Worm (Caenorhabditis elegans): Measurements from ENCODE around the gene coq-8.

Gene coq-8

ce11 chrIII:4906365-4906764, 43.1 kb downstream of the coq-8 start:
- TF ChIP-seq elt-2 (tag; optimal IDR thresholded peaks at IDR 0.05) (peak; percentile 64), elt-3 (tag; optimal IDR thresholded peaks at IDR 0.05) (peak in 1 of 3 experiments; percentile 40), pqm-1 (tag; optimal IDR thresholded peaks at IDR 0.05) (peak; percentile 2), pha-4 (tag; optimal IDR thresholded peaks at IDR 0.05) (peak; percentile 24), ceh-28 (tag; optimal IDR thresholded peaks at IDR 0.05) (no peak), snpc-4 (tag; optimal IDR thresholded peaks at IDR 0.05) (peak; percentile 26), jun-1 (tag; optimal IDR thresholded peaks at IDR 0.05) (peak; percentile 44), egl-5 (tag; optimal IDR thresholded peaks at IDR 0.05) (no peak)

ce11 chrIII:4906896-4907295, 43.7 kb downstream of the coq-8 start, which contains the start of gene rom-1:
Gene rom-1 (plus strand): TSS chrIII:4907196.
- TF ChIP-seq daf-12 (tag; optimal IDR thresholded peaks at IDR 0.05) = no peak
- TF ChIP-seq ceh-16 (tag; optimal IDR thresholded peaks at IDR 0.05) = no peak
- no peak for TF ChIP-seq eor-1 (tag; optimal IDR thresholded peaks at IDR 0.05)
- TF ChIP-seq nhr-11 (tag; optimal IDR thresholded peaks at IDR 0.05) = no peak
- TF ChIP-seq lin-39 (tag; optimal IDR thresholded peaks at IDR 0.05) = no peak
- no peak for TF ChIP-seq unc-62 (GFP tag; optimal IDR thresholded peaks at IDR 0.05)
- no peak for TF ChIP-seq egl-27 (tag; optimal IDR thresholded peaks at IDR 0.05)
- TF ChIP-seq ZK546.5 (tag; optimal IDR thresholded peaks at IDR 0.05) = no peak
- TF ChIP-seq fkh-10 (GFP tag; optimal IDR thresholded peaks at IDR 0.05) = no peak
- no peak for TF ChIP-seq mml-1 (tag; optimal IDR thresholded peaks at IDR 0.05)
- TF ChIP-seq elt-3 (tag; optimal IDR thresholded peaks at IDR 0.05) = no peak
- no peak for TF ChIP-seq ztf-11 (tag; optimal IDR thresholded peaks at IDR 0.05)

ce11 chrIII:4909938-4910337, 46.7 kb downstream of the coq-8 start, which contains the start of gene F26F4.12:
Gene F26F4.12 (minus strand): TSS chrIII:4910038.
- no peak for TF ChIP-seq mml-1 (tag; optimal IDR thresholded peaks at IDR 0.05)
- TF ChIP-seq pqm-1 (tag; optimal IDR thresholded peaks at IDR 0.05) = no peak
- no peak for TF ChIP-seq snpc-4 (tag; optimal IDR thresholded peaks at IDR 0.05)
- no peak for TF ChIP-seq ztf-11 (tag; optimal IDR thresholded peaks at IDR 0.05)
- no peak for TF ChIP-seq lin-15B (tag; optimal IDR thresholded peaks at IDR 0.05)
- TF ChIP-seq daf-12 (tag; optimal IDR thresholded peaks at IDR 0.05) = no peak
- TF ChIP-seq nhr-12 (tag; optimal IDR thresholded peaks at IDR 0.05) = no peak
- TF ChIP-seq tbx-2 (tag; optimal IDR thresholded peaks at IDR 0.05) = no peak
- TF ChIP-seq ceh-16 (tag; optimal IDR thresholded peaks at IDR 0.05) = no peak
- TF ChIP-seq elt-3 (tag; optimal IDR thresholded peaks at IDR 0.05) = no peak
- TF ChIP-seq elt-1 (tag; optimal IDR thresholded peaks at IDR 0.05) = no peak
- TF ChIP-seq egl-5 (tag; optimal IDR thresholded peaks at IDR 0.05) = no peak
- no peak for TF ChIP-seq jun-1 (tag; optimal IDR thresholded peaks at IDR 0.05)
- TF ChIP-seq hmg-11 (tag; optimal IDR thresholded peaks at IDR 0.05) = no peak
- TF ChIP-seq ceh-82 (tag; optimal IDR thresholded peaks at IDR 0.05) = no peak

- TF ChIP-seq nhr-28 (tag; optimal IDR thresholded peaks at IDR 0.05) = no peak
- TF ChIP-seq nhr-23 (tag; optimal IDR thresholded peaks at IDR 0.05) = no peak
- no peak for TF ChIP-seq nhr-237 (tag; optimal IDR thresholded peaks at IDR 0.05)
- TF ChIP-seq mml-1 (tag; optimal IDR thresholded peaks at IDR 0.05) = no peak
- no peak for TF ChIP-seq ama-1 (optimal IDR thresholded peaks at IDR 0.05)
- TF ChIP-seq ztf-11 (tag; optimal IDR thresholded peaks at IDR 0.05) = no peak
- no peak for TF ChIP-seq fos-1 (tag; optimal IDR thresholded peaks at IDR 0.05)
- TF ChIP-seq unc-62 (GFP tag; optimal IDR thresholded peaks at IDR 0.05) = no peak
- no peak for TF ChIP-seq nhr-67 (tag; optimal IDR thresholded peaks at IDR 0.05)
- TF ChIP-seq mdl-1 (tag; optimal IDR thresholded peaks at IDR 0.05) = no peak
- no peak for TF ChIP-seq tbx-2 (tag; optimal IDR thresholded peaks at IDR 0.05)
- TF ChIP-seq ztf-4 (tag; optimal IDR thresholded peaks at IDR 0.05) = no peak
Observed at ce11 chrIII:4910956-4911355, 47.7 kb downstream of the coq-8 start, which contains the start of gene F26F4.2. Gene F26F4.2 (plus strand): TSS chrIII:4911256.

- no peak for TF ChIP-seq tbx-2 (tag; optimal IDR thresholded peaks at IDR 0.05)
- no peak for TF ChIP-seq ztf-4 (tag; optimal IDR thresholded peaks at IDR 0.05)
- no peak for TF ChIP-seq nhr-28 (tag; optimal IDR thresholded peaks at IDR 0.05)
- no peak for TF ChIP-seq ztf-11 (tag; optimal IDR thresholded peaks at IDR 0.05)
- TF ChIP-seq mml-1 (tag; optimal IDR thresholded peaks at IDR 0.05) = no peak
- no peak for TF ChIP-seq elt-1 (tag; optimal IDR thresholded peaks at IDR 0.05)
- no peak for TF ChIP-seq lin-39 (tag; optimal IDR thresholded peaks at IDR 0.05)
- peak; percentile 33 for TF ChIP-seq hmg-11 (tag; optimal IDR thresholded peaks at IDR 0.05)
- no peak for TF ChIP-seq nhr-77 (tag; optimal IDR thresholded peaks at IDR 0.05)
- peak; percentile 48 for TF ChIP-seq nhr-23 (tag; optimal IDR thresholded peaks at IDR 0.05)
- TF ChIP-seq ama-1 (optimal IDR thresholded peaks at IDR 0.05) = no peak
- TF ChIP-seq ceh-9 (tag; optimal IDR thresholded peaks at IDR 0.05) = no peak
- no peak for TF ChIP-seq unc-39 (tag; optimal IDR thresholded peaks at IDR 0.05)
- no peak for TF ChIP-seq egl-27 (tag; optimal IDR thresholded peaks at IDR 0.05)
- no peak for TF ChIP-seq fkh-10 (GFP tag; optimal IDR thresholded peaks at IDR 0.05)
- no peak for TF ChIP-seq lsy-12 (tag; optimal IDR thresholded peaks at IDR 0.05)
- no peak for TF ChIP-seq R02D3.7 (tag; optimal IDR thresholded peaks at IDR 0.05)
- no peak for TF ChIP-seq nhr-67 (tag; optimal IDR thresholded peaks at IDR 0.05)
- no peak for TF ChIP-seq nhr-76 (tag; optimal IDR thresholded peaks at IDR 0.05)
- no peak for TF ChIP-seq aly-2 (tag; optimal IDR thresholded peaks at IDR 0.05)
- no peak for TF ChIP-seq mdl-1 (tag; optimal IDR thresholded peaks at IDR 0.05)
- TF ChIP-seq ceh-82 (tag; optimal IDR thresholded peaks at IDR 0.05) = no peak
- no peak for TF ChIP-seq zag-1 (tag; optimal IDR thresholded peaks at IDR 0.05)
- TF ChIP-seq pqm-1 (tag; optimal IDR thresholded peaks at IDR 0.05) = peak; percentile 43
- TF ChIP-seq ZK546.5 (tag; optimal IDR thresholded peaks at IDR 0.05) = no peak
- TF ChIP-seq daf-12 (tag; optimal IDR thresholded peaks at IDR 0.05) = no peak
- no peak for TF ChIP-seq ceh-28 (tag; optimal IDR thresholded peaks at IDR 0.05)
- TF ChIP-seq egl-5 (tag; optimal IDR thresholded peaks at IDR 0.05) = no peak
- TF ChIP-seq skn-1 (tag; optimal IDR thresholded peaks at IDR 0.05) = no peak
- no peak for TF ChIP-seq unc-62 (GFP tag; optimal IDR thresholded peaks at IDR 0.05)
- TF ChIP-seq nhr-25 (tag; optimal IDR thresholded peaks at IDR 0.05) = no peak
- TF ChIP-seq snpc-4 (tag; optimal IDR thresholded peaks at IDR 0.05) = peak; percentile 53
Observed at ce11 chrIII:4912317-4912716, 49.1 kb downstream of the coq-8 start, which contains the start of the genes F26F4.9 and cee-1. Gene F26F4.9 (minus strand): TSS chrIII:4912521. Gene cee-1 (plus strand): TSS chrIII:4912699.
